Worm (Caenorhabditis elegans): ENCODE measurements around the gene W06F12.3.

- TF ChIP-seq tbx-2 (tag; optimal IDR thresholded peaks at IDR 0.05) (no peak), daf-12 (tag; optimal IDR thresholded peaks at IDR 0.05) (no peak), elt-1 (tag; optimal IDR thresholded peaks at IDR 0.05) (no peak), fos-1 (tag; optimal IDR thresholded peaks at IDR 0.05) (no peak)
These were observed 18.6 kb upstream of the W06F12.3 start for ce11 chrIII:13716266-13716665.

Measured in whole organism, L3 larva.